Fruit fly (Drosophila melanogaster) whole organism, embryonic: Measurements from ENCODE around the gene CG9150.

ENCODE experiments used
- B-H2 ChIP-seq: fragments of 200-800 bp; sonication (Bioruptor generic); optimal IDR thresholded peaks from 2 replicates; lab custom pipeline; 2018; ENCODE audit warnings: missing biosample characterization, mild to moderate bottlenecking, missing genetic modification characterization
- Bteb2 ChIP-seq: fragments of 200-800 bp; sonication (Bioruptor generic); optimal IDR thresholded peaks from 2 replicates; lab custom pipeline; 2016; ENCODE audit warnings: missing biosample characterization, missing genetic modification characterization
- CG1024 ChIP-seq: fragments of 200-800 bp; sonication (Bioruptor generic); IDR thresholded peaks from 2 replicates; pipeline ENCODE4 v1.3.6; 2022; ENCODE audit warnings: missing biosample characterization, missing genetic modification characterization
- CG10274 ChIP-seq: fragments of 200-800 bp; sonication (Bioruptor generic); optimal IDR thresholded peaks from 3 replicates; lab custom pipeline; 2017; ENCODE audit warnings: missing biosample characterization, mild to moderate bottlenecking, missing genetic modification characterization
- CG10321 ChIP-seq: fragments of 200-800 bp; sonication (Bioruptor generic); IDR thresholded peaks from 2 replicates; pipeline ENCODE4 v1.3.6; 2022; ENCODE audit warnings: missing biosample characterization, missing genetic modification characterization
- CG10431 ChIP-seq: fragments of 200-800 bp; sonication (Bioruptor generic); optimal IDR thresholded peaks from 3 replicates; lab custom pipeline; 2018; ENCODE audit warnings: missing biosample characterization, mild to moderate bottlenecking, missing genetic modification characterization
- CG17802 ChIP-seq: fragments of 200-800 bp; sonication (Bioruptor generic); optimal IDR thresholded peaks from 2 replicates; lab custom pipeline; 2018; ENCODE audit warnings: missing biosample characterization, mild to moderate bottlenecking, missing genetic modification characterization, moderate library complexity
- CG17912 ChIP-seq: fragments of 200-800 bp; sonication (Bioruptor generic); optimal IDR thresholded peaks from 2 replicates; lab custom pipeline; 2018; ENCODE audit warnings: missing biosample characterization, mild to moderate bottlenecking, missing genetic modification characterization
- CG18262 ChIP-seq: fragments of 200-800 bp; optimal IDR thresholded peaks from 3 replicates; lab custom pipeline; 2019; ENCODE audit warnings: missing biosample characterization, mild to moderate bottlenecking, missing genetic modification characterization, moderate library complexity
- CG2712 ChIP-seq: fragments of 200-800 bp; optimal IDR thresholded peaks from 3 replicates; lab custom pipeline; 2019; ENCODE audit warnings: missing biosample characterization, mild to moderate bottlenecking, missing genetic modification characterization, moderate library complexity
- CG2875 ChIP-seq: fragments of 200-800 bp; sonication (Bioruptor generic); optimal IDR thresholded peaks from 2 replicates; lab custom pipeline; 2017; ENCODE audit warnings: missing biosample characterization, mild to moderate bottlenecking, missing genetic modification characterization, missing genetic modification reagents
- CG31365 ChIP-seq: fragments of 200-800 bp; sonication (Bioruptor generic); optimal IDR thresholded peaks from 2 replicates; lab custom pipeline; 2018; ENCODE audit warnings: missing biosample characterization, mild to moderate bottlenecking, missing genetic modification characterization
- CG3163 ChIP-seq: fragments of 200-800 bp; sonication (Bioruptor generic); optimal IDR thresholded peaks from 3 replicates; lab custom pipeline; 2016; ENCODE audit warnings: missing biosample characterization, missing genetic modification characterization
- CG3838 ChIP-seq: fragments of 200-800 bp; sonication (Bioruptor generic); optimal IDR thresholded peaks from 3 replicates; lab custom pipeline; 2016; ENCODE audit warnings: missing biosample characterization, missing genetic modification characterization
- CG42726 ChIP-seq: fragments of 200-800 bp; sonication (Bioruptor generic); IDR thresholded peaks from 2 replicates; pipeline ENCODE4 v1.3.6; 2022; ENCODE audit warnings: missing biosample characterization, missing genetic modification characterization; ENCODE audit not compliant: partially characterized antibody
- CG4360 ChIP-seq: fragments of 200-800 bp; sonication (Bioruptor generic); IDR thresholded peaks from 2 replicates; pipeline ENCODE4 v1.3.6; 2022; ENCODE audit warnings: missing biosample characterization, missing genetic modification characterization
- CG7786 ChIP-seq: fragments of 200-800 bp; sonication (Bioruptor generic); optimal IDR thresholded peaks from 2 replicates; lab custom pipeline; 2016; ENCODE audit warnings: missing biosample characterization, missing genetic modification characterization
- CG9876 ChIP-seq: fragments of 200-800 bp; sonication (Bioruptor generic); optimal IDR thresholded peaks from 2 replicates; lab custom pipeline; 2016; ENCODE audit warnings: missing biosample characterization, missing genetic modification characterization
- CTCF ChIP-seq: fragments of 200-800 bp; sonication (Bioruptor generic); optimal IDR thresholded peaks from 2 replicates; lab custom pipeline; 2017; ENCODE audit warnings: missing biosample characterization, mild to moderate bottlenecking, missing genetic modification characterization, moderate library complexity
- CrebB ChIP-seq: fragments of 200-800 bp; sonication (Bioruptor generic); optimal IDR thresholded peaks from 3 replicates; lab custom pipeline; 2018; ENCODE audit warnings: missing biosample characterization, mild to moderate bottlenecking, missing genetic modification characterization
- Dbx ChIP-seq: fragments of 200-800 bp; sonication (Bioruptor generic); IDR thresholded peaks from 3 replicates; pipeline ENCODE4 v1.3.6; 2022; ENCODE audit warnings: missing biosample characterization, missing genetic modification characterization
- Dfd ChIP-seq, 2 experiments: fragments of >200 bp; optimal IDR thresholded peaks; 2 replicates each; lab custom pipeline; 2017; ENCODE audit warnings: missing biosample characterization in 2 of 2, missing genetic modification characterization in 2 of 2
- Dll ChIP-seq: fragments of 200-800 bp; sonication (Bioruptor generic); IDR thresholded peaks from 4 replicates; pipeline ENCODE4 v1.3.6; 2022; ENCODE audit warnings: missing biosample characterization, missing genetic modification characterization; ENCODE audit not compliant: partially characterized antibody
- Doc2 ChIP-seq: fragments of 200-800 bp; sonication (Bioruptor generic); IDR thresholded peaks from 2 replicates; pipeline ENCODE4 v1.3.6; 2022; ENCODE audit warnings: missing biosample characterization, missing genetic modification characterization
- HLH54F ChIP-seq: fragments of 200-800 bp; sonication (Bioruptor generic); optimal IDR thresholded peaks from 3 replicates; lab custom pipeline; 2016; ENCODE audit warnings: missing biosample characterization, missing genetic modification characterization
- HLHmδ ChIP-seq: fragments of 200-800 bp; sonication (Bioruptor generic); optimal IDR thresholded peaks from 2 replicates; lab custom pipeline; 2018; ENCODE audit warnings: missing biosample characterization, mild to moderate bottlenecking, missing genetic modification characterization, moderate library complexity
- Hmx ChIP-seq: fragments of 200-800 bp; sonication (Bioruptor generic); optimal IDR thresholded peaks from 2 replicates; lab custom pipeline; 2016; ENCODE audit warnings: missing biosample characterization, missing genetic modification characterization
- Med ChIP-seq: fragments of 200-800 bp; sonication (Bioruptor generic); peaks from one replicate; lab custom pipeline; 2016; ENCODE audit warnings: missing biosample characterization, missing genetic modification characterization, mild to moderate bottlenecking, inconsistent platforms, moderate library complexity
- Mes4 ChIP-seq: fragments of 200-800 bp; sonication (Bioruptor generic); optimal IDR thresholded peaks from 2 replicates; lab custom pipeline; 2016; ENCODE audit warnings: missing biosample characterization, missing genetic modification characterization
- Myb ChIP-seq: fragments of 200-800 bp; sonication (Bioruptor generic); optimal IDR thresholded peaks from 2 replicates; lab custom pipeline; 2016; ENCODE audit warnings: missing biosample characterization, missing genetic modification characterization
- NFAT ChIP-seq: fragments of 200-800 bp; sonication (Bioruptor generic); IDR thresholded peaks from 2 replicates; pipeline ENCODE4 v1.3.6; 2022; ENCODE audit warnings: missing biosample characterization, missing genetic modification characterization
- Oli ChIP-seq: fragments of 200-800 bp; sonication (Bioruptor generic); optimal IDR thresholded peaks from 2 replicates; lab custom pipeline; 2018; ENCODE audit warnings: missing biosample characterization, mild to moderate bottlenecking, missing genetic modification characterization, moderate library complexity
- Sox100B ChIP-seq: fragments of 200-800 bp; sonication (Bioruptor generic); optimal IDR thresholded peaks from 3 replicates; lab custom pipeline; 2018; ENCODE audit warnings: missing biosample characterization, mild to moderate bottlenecking, missing genetic modification characterization
- Sry-β ChIP-seq: fragments of 200-800 bp; sonication (Bioruptor generic); optimal IDR thresholded peaks from 2 replicates; lab custom pipeline; 2018; ENCODE audit warnings: missing biosample characterization, mild to moderate bottlenecking, missing genetic modification characterization, moderate library complexity
- Taf1 ChIP-seq: fragments of 200-800 bp; sonication (Bioruptor generic); IDR thresholded peaks from 2 replicates; pipeline ENCODE4 v1.3.6; 2022; ENCODE audit warnings: missing biosample characterization, missing genetic modification characterization
- Xbp1 ChIP-seq: fragments of 200-800 bp; sonication (Bioruptor generic); optimal IDR thresholded peaks from 3 replicates; lab custom pipeline; 2016; ENCODE audit warnings: missing biosample characterization, mild to moderate bottlenecking, missing genetic modification characterization
- amos ChIP-seq: fragments of 200-800 bp; sonication (Bioruptor generic); IDR thresholded peaks from 2 replicates; pipeline ENCODE4 v1.3.6; 2022; ENCODE audit warnings: missing biosample characterization, missing genetic modification characterization; ENCODE audit not compliant: partially characterized antibody
- ase ChIP-seq: fragments of 200-800 bp; sonication (Bioruptor generic); IDR thresholded peaks from 3 replicates; pipeline ENCODE4 v1.3.6; 2022; ENCODE audit warnings: missing biosample characterization, missing genetic modification characterization
- danr ChIP-seq: fragments of 200-800 bp; sonication (Bioruptor generic); IDR thresholded peaks from 2 replicates; pipeline ENCODE4 v1.3.6; 2022; ENCODE audit warnings: missing biosample characterization, missing genetic modification characterization
- disco-r ChIP-seq: fragments of 200-800 bp; sonication (Bioruptor generic); optimal IDR thresholded peaks from 2 replicates; lab custom pipeline; 2016; ENCODE audit warnings: missing biosample characterization, missing genetic modification characterization
- en ChIP-seq: fragments of 200-800 bp; sonication (Bioruptor generic); optimal IDR thresholded peaks from 2 replicates; lab custom pipeline; 2016; ENCODE audit warnings: missing biosample characterization, missing genetic modification characterization
- fd96Cb ChIP-seq: fragments of 200-800 bp; sonication (Bioruptor generic); optimal IDR thresholded peaks from 2 replicates; lab custom pipeline; 2018; ENCODE audit warnings: missing biosample characterization, mild to moderate bottlenecking, missing genetic modification characterization, moderate library complexity
- ftz-f1 ChIP-seq: fragments of 200-800 bp; sonication (Bioruptor generic); optimal IDR thresholded peaks from 2 replicates; lab custom pipeline; 2016; ENCODE audit warnings: missing biosample characterization, missing genetic modification characterization
- lab ChIP-seq: fragments of 200-800 bp; sonication (Bioruptor generic); optimal IDR thresholded peaks from 3 replicates; lab custom pipeline; 2017; ENCODE audit warnings: missing biosample characterization, missing genetic modification characterization, mild to moderate bottlenecking, moderate library complexity, missing genetic modification reagents
- lilli ChIP-seq: fragments of 200-800 bp; sonication (Bioruptor generic); optimal IDR thresholded peaks from 3 replicates; lab custom pipeline; 2016; ENCODE audit warnings: missing biosample characterization, missing genetic modification characterization
- maf-S ChIP-seq: fragments of 200-800 bp; sonication (Bioruptor generic); optimal IDR thresholded peaks from 2 replicates; lab custom pipeline; 2016; ENCODE audit warnings: missing biosample characterization, missing genetic modification characterization
- pita ChIP-seq: fragments of 200-800 bp; sonication (Bioruptor generic); optimal IDR thresholded peaks from 2 replicates; lab custom pipeline; 2017; ENCODE audit warnings: missing biosample characterization, mild to moderate bottlenecking, missing genetic modification characterization
- pnt ChIP-seq: fragments of 200-800 bp; sonication (Bioruptor generic); optimal IDR thresholded peaks from 3 replicates; lab custom pipeline; 2016; ENCODE audit warnings: missing biosample characterization, missing genetic modification characterization
- sob ChIP-seq: fragments of 200-800 bp; sonication (Bioruptor generic); IDR thresholded peaks from 2 replicates; pipeline ENCODE4 v1.3.6; 2022; ENCODE audit warnings: missing biosample characterization, missing genetic modification characterization
- stwl ChIP-seq: fragments of 200-800 bp; sonication (Bioruptor generic); optimal IDR thresholded peaks from 3 replicates; lab custom pipeline; 2018; ENCODE audit warnings: missing biosample characterization, mild to moderate bottlenecking, missing genetic modification characterization, moderate library complexity
- z ChIP-seq: fragments of 200-800 bp; sonication (Bioruptor generic); IDR thresholded peaks from 3 replicates; pipeline ENCODE4 v1.3.6; 2022; ENCODE audit warnings: missing biosample characterization, missing genetic modification characterization

CG9150 gene

DNA sequence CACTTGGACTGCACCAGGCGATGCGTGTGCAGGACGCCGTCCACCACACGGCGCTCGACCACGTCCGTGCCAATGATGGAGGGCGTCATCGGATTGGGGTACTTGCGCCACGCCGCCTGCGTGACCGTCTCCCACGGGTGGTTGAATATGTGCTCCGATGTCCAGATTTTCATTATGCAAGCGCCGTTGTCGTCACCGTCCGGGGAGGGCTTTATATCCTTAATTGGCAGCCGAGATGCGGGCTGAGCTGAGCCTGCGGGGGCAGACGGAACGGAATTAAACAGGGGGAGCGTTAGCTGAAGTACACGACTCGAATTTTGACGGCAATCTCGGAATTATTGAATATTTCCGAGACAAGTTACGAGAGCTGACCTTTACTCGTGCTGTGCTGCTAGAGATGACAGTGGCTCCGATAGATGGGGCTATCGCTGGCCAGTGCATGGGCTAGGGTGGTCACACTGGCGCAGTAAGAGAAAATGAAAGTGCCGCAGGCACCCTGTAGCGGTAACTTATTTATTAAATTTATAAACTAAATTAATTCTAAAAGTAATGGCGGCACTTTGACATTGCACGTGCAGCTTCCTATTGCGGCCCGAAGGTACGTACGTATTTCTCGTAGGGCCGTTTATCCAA, 20.8 kb downstream of the CG9150 start, which contains the start of gene IPIP (continued):
- TF ChIP-seq B-H2 (GFP tag; lab: Kevin White, UChicago) (peak; percentile 69), CrebB (tag; lab: Kevin White, UChicago) (no peak), NFAT (GFP tag; lab: Robert Waterston, UW) (peak; percentile 82), Dfd (GFP tag; optimal IDR thresholded peaks at IDR 0.05; lab: Kevin White, UChicago) (no peak), amos (GFP tag; lab: Robert Waterston, UW) (peak; percentile 94), CG10431 (GFP tag; lab: Kevin White, UChicago) (peak; percentile 57), CG17802 (peak; percentile 3), fd96Cb (tag; lab: Kevin White, UChicago) (no peak), CG9876 (GFP tag; lab: Kevin White, UChicago) (no peak), CG3163 (GFP tag; lab: Kevin White, UChicago) (no peak), CG4360 (no peak), z (GFP tag; lab: Robert Waterston, UW) (no peak), CG17912 (no peak), CG3838 (GFP tag; lab: Kevin White, UChicago) (no peak), danr (GFP tag; lab: Robert Waterston, UW) (no peak), Oli (tag; lab: Kevin White, UChicago) (no peak), lab (GFP tag; lab: Kevin White, UChicago) (peak; percentile 60), pnt (GFP tag; lab: Kevin White, UChicago) (no peak), CG31365 (tag; lab: Kevin White, UChicago) (peak; percentile 24), CTCF (peak; percentile 13), disco-r (GFP tag; lab: Kevin White, UChicago) (no peak), HLHmδ (GFP tag; lab: Kevin White, UChicago) (peak; percentile 3), Med (GFP tag; lab: Kevin White, UChicago) (peak; percentile 91), Bteb2 (GFP tag; lab: Kevin White, UChicago) (no peak), CG2875 (GFP tag; lab: Kevin White, UChicago) (no peak), lilli (GFP tag; lab: Kevin White, UChicago) (peak; percentile 34), CG1024 (0 out of 2 replicates have a peak, but pooled peaks have one; percentile 43), Sry-β (GFP tag; lab: Kevin White, UChicago) (no peak), CG10321 (GFP tag; lab: Robert Waterston, UW) (no peak), en (GFP tag; lab: Kevin White, UChicago) (no peak), Myb (GFP tag; lab: Kevin White, UChicago) (no peak), Doc2 (no peak), Dbx (GFP tag; lab: Robert Waterston, UW) (peak; percentile 52; the same call in 2 of the 3 replicates), CG7786 (no peak), stwl (tag; lab: Kevin White, UChicago) (peak; percentile 79), Mes4 (no peak), maf-S (no peak), CG2712 (tag; lab: Kevin White, UChicago) (peak; percentile 46), ase (GFP tag; lab: Robert Waterston, UW) (peak; percentile 34; the same call in 1 of the 3 replicates), pita (no peak), Xbp1 (GFP tag; lab: Kevin White, UChicago) (peak; percentile 47), Dll (GFP tag; lab: Robert Waterston, UW) (peak; percentile 74; the same call in 3 of the 4 replicates), CG42726 (GFP tag; lab: Robert Waterston, UW) (peak; percentile 93), CG10274 (GFP tag; lab: Kevin White, UChicago) (no peak), sob (0 out of 2 replicates have a peak, but pooled peaks have one; percentile 36), Hmx (GFP tag; lab: Kevin White, UChicago) (no peak), Taf1 (GFP tag; lab: Robert Waterston, UW) (no peak), HLH54F (GFP tag; lab: Kevin White, UChicago) (peak; percentile 34), Sox100B (GFP tag; lab: Kevin White, UChicago) (no peak), CG18262 (tag; lab: Kevin White, UChicago) (peak; percentile 12), ftz-f1 (GFP tag; lab: Kevin White, UChicago) (peak; percentile 66)
